Worm (Caenorhabditis elegans) whole organism, young adult: Measurements from ENCODE around the gene clec-73.
"Not testable (repeated sequence)": the region's sequence is repeated elsewhere in the genome, so short reads cannot be mapped to it uniquely, and the experiment has no call there.

Experiments used
- B0019.2 ChIP-seq: fragments of 200-800 bp; sonication (Bioruptor generic); conservative IDR thresholded peaks from 2 replicates; pipeline ENCODE4 v1.3.6; 2022; ENCODE audit warnings: missing genetic modification reagents, missing genetic modification characterization, missing compliant biosample characterization
- F10E7.11 ChIP-seq: sonication (generic microtip); optimal IDR thresholded peaks from 2 replicates; lab custom pipeline; 2017; ENCODE audit warnings: mild to moderate bottlenecking, missing genetic modification characterization, moderate library complexity, missing compliant biosample characterization
- F39B2.1 ChIP-seq: fragments of 200-800 bp; sonication (Bioruptor generic); IDR thresholded peaks from 2 replicates; pipeline ENCODE4 v1.3.6; 2022; ENCODE audit warnings: missing genetic modification reagents, missing genetic modification characterization, missing compliant biosample characterization
- F57A8.1 ChIP-seq: fragments of 200-800 bp; sonication (Bioruptor generic); optimal IDR thresholded peaks from 2 replicates; lab custom pipeline; 2018; ENCODE audit warnings: mild to moderate bottlenecking, missing genetic modification characterization, moderate library complexity, missing compliant biosample characterization
- T26A5.8 ChIP-seq: sonication (generic microtip); optimal IDR thresholded peaks from 2 replicates; lab custom pipeline; 2016; ENCODE audit warnings: missing genetic modification characterization, missing compliant biosample characterization
- aptf-2 ChIP-seq: fragments of 200-800 bp; sonication (Bioruptor generic); conservative IDR thresholded peaks from 2 replicates; pipeline ENCODE4 v1.3.6; 2022; ENCODE audit warnings: missing genetic modification reagents, missing genetic modification characterization, missing compliant biosample characterization
- athp-1 ChIP-seq: sonication (generic microtip); optimal IDR thresholded peaks from 2 replicates; lab custom pipeline; 2017; ENCODE audit warnings: mild to moderate bottlenecking, missing genetic modification characterization, missing compliant biosample characterization
- attf-3 ChIP-seq: fragments of 200-800 bp; sonication (Bioruptor generic); conservative IDR thresholded peaks from 2 replicates; pipeline ENCODE4 v1.3.6; 2022; ENCODE audit warnings: missing genetic modification reagents, missing genetic modification characterization, missing compliant biosample characterization
- attf-6 ChIP-seq: fragments of 200-800 bp; sonication (Bioruptor generic); IDR thresholded peaks from 2 replicates; pipeline ENCODE4 v1.3.6; 2022; ENCODE audit warnings: missing genetic modification reagents, missing genetic modification characterization, missing compliant biosample characterization
- chd-7 ChIP-seq: sonication (generic microtip); optimal IDR thresholded peaks from 2 replicates; lab custom pipeline; 2016; ENCODE audit warnings: mild to moderate bottlenecking, missing genetic modification characterization, moderate library complexity, missing compliant biosample characterization
- die-1 ChIP-seq: sonication (generic microtip); optimal IDR thresholded peaks from 2 replicates; lab custom pipeline; 2016; ENCODE audit warnings: missing genotype, mild to moderate bottlenecking, missing genetic modification characterization, missing compliant biosample characterization
- dox-1 ChIP-seq: fragments of 200-800 bp; sonication (Bioruptor generic); IDR thresholded peaks from 2 replicates; pipeline ENCODE4 v1.3.6; 2022; ENCODE audit warnings: missing genetic modification reagents, missing genetic modification characterization, missing compliant biosample characterization
- dpl-1 ChIP-seq: fragments of 150-350 bp; optimal IDR thresholded peaks from 2 replicates; lab custom pipeline; 2014; ENCODE audit warnings: missing biosample characterization, missing genetic modification reagents, missing genetic modification characterization
- egl-18 ChIP-seq: fragments of 200-800 bp; sonication (Bioruptor generic); IDR thresholded peaks from 2 replicates; pipeline ENCODE4 v1.3.6; 2022; ENCODE audit warnings: missing genetic modification reagents, missing genetic modification characterization, missing compliant biosample characterization
- egrh-3 ChIP-seq: fragments of 200-800 bp; sonication (Bioruptor generic); IDR thresholded peaks from 2 replicates; pipeline ENCODE4 v1.3.6; 2022; ENCODE audit warnings: missing genetic modification reagents, missing genetic modification characterization, missing compliant biosample characterization
- ets-4 ChIP-seq: fragments of 200-800 bp; sonication (Bioruptor generic); optimal IDR thresholded peaks from 2 replicates; lab custom pipeline; 2018; ENCODE audit warnings: mild to moderate bottlenecking, missing genetic modification characterization, missing compliant biosample characterization
- fkh-3 ChIP-seq: sonication (generic microtip); optimal IDR thresholded peaks from 2 replicates; lab custom pipeline; 2016; ENCODE audit warnings: mild to moderate bottlenecking, missing genetic modification characterization, missing compliant biosample characterization
- gei-17 ChIP-seq: fragments of 200-800 bp; sonication (Bioruptor generic); optimal IDR thresholded peaks from 2 replicates; lab custom pipeline; 2018; ENCODE audit warnings: mild to moderate bottlenecking, missing genetic modification characterization, missing compliant biosample characterization
- hmg-1.2 ChIP-seq: fragments of 200-800 bp; sonication (Bioruptor generic); IDR thresholded peaks from 2 replicates; pipeline ENCODE4 v1.3.6; 2022; ENCODE audit warnings: missing genetic modification reagents, missing genetic modification characterization, missing compliant biosample characterization
- lag-1 ChIP-seq: fragments of 200-800 bp; sonication (Bioruptor generic); IDR thresholded peaks from 2 replicates; pipeline ENCODE4 v1.3.6; 2022; ENCODE audit warnings: missing genetic modification reagents, missing genetic modification characterization, missing compliant biosample characterization
- let-526 ChIP-seq: fragments of 200-800 bp; sonication (Bioruptor generic); IDR thresholded peaks from 2 replicates; pipeline ENCODE4 v1.3.6; 2022; ENCODE audit warnings: missing genetic modification reagents, missing genetic modification characterization, missing compliant biosample characterization
- let-607 ChIP-seq, 2 experiments: fragments of 200-800 bp in 1 of 2; sonication (Bioruptor generic) in 1 of 2; sonication (generic microtip) in 1 of 2; optimal IDR thresholded peaks; 2 replicates each; lab custom pipeline; 2016 to 2018; ENCODE audit warnings: mild to moderate bottlenecking in 2 of 2, missing compliant biosample characterization in 2 of 2, missing genetic modification characterization in 2 of 2, moderate library complexity in 2 of 2, missing genotype in 1 of 2
- lin-26 ChIP-seq: fragments of 200-800 bp; sonication (Bioruptor generic); IDR thresholded peaks from 2 replicates; pipeline ENCODE4 v1.3.6; 2022; ENCODE audit warnings: missing genetic modification reagents, missing genetic modification characterization, missing compliant biosample characterization
- madf-8 ChIP-seq: fragments of 200-800 bp; sonication (Bioruptor generic); conservative IDR thresholded peaks from 2 replicates; pipeline ENCODE4 v1.3.6; 2022; ENCODE audit warnings: missing genetic modification reagents, missing genetic modification characterization, missing compliant biosample characterization
- nfya-1 ChIP-seq: sonication (generic microtip); optimal IDR thresholded peaks from 2 replicates; lab custom pipeline; 2017; ENCODE audit warnings: antibody characterized with exemption, missing compliant biosample characterization, missing genetic modification characterization, borderline replicate concordance; ENCODE audit not compliant: insufficient read depth
- nhr-120 ChIP-seq: fragments of 200-800 bp; sonication (Bioruptor generic); IDR thresholded peaks from 2 replicates; pipeline ENCODE4 v1.3.6; 2022; ENCODE audit warnings: missing genetic modification characterization, missing compliant biosample characterization
- nhr-80 ChIP-seq: sonication (generic microtip); optimal IDR thresholded peaks from 2 replicates; lab custom pipeline; 2016; ENCODE audit warnings: missing genetic modification characterization, missing compliant biosample characterization
- rcor-1 ChIP-seq: fragments of 200-800 bp; sonication (Bioruptor generic); IDR thresholded peaks from 2 replicates; pipeline ENCODE4 v1.3.6; 2022; ENCODE audit warnings: missing genetic modification reagents, missing genetic modification characterization, missing compliant biosample characterization
- repo-1 ChIP-seq: sonication (generic microtip); optimal IDR thresholded peaks from 2 replicates; lab custom pipeline; 2017; ENCODE audit warnings: mild to moderate bottlenecking, missing genetic modification characterization, missing compliant biosample characterization
- sea-2 ChIP-seq: fragments of 200-800 bp; sonication (Bioruptor generic); IDR thresholded peaks from 2 replicates; pipeline ENCODE4 v1.3.6; 2022; ENCODE audit warnings: missing genetic modification characterization, missing compliant biosample characterization
- snpc-3.4 ChIP-seq: sonication (generic microtip); optimal IDR thresholded peaks from 2 replicates; lab custom pipeline; 2017; ENCODE audit warnings: missing genetic modification characterization, mild to moderate bottlenecking, missing compliant biosample characterization, antibody characterized with exemption, moderate library complexity, missing genotype, missing genetic modification reagents
- snpc-4 ChIP-seq, 5 experiments: fragments of 150-350 bp in 1 of 5; sonication (generic microtip) in 4 of 5; optimal IDR thresholded peaks; 2 replicates each; lab custom pipeline; 2014 to 2018; ENCODE audit warnings: missing genetic modification characterization in 5 of 5, missing biosample characterization in 3 of 5, antibody characterized with exemption in 2 of 5, mild to moderate bottlenecking in 2 of 5, missing compliant biosample characterization in 2 of 5, missing genotype in 2 of 5, moderate library complexity in 2 of 5, missing genetic modification reagents in 1 of 5
- somi-1 ChIP-seq: fragments of 200-800 bp; sonication (Bioruptor generic); optimal IDR thresholded peaks from 2 replicates; lab custom pipeline; 2018; ENCODE audit warnings: mild to moderate bottlenecking, missing genetic modification characterization, missing compliant biosample characterization
- unc-62 ChIP-seq: fragments of 150-350 bp; optimal IDR thresholded peaks from 2 replicates; lab custom pipeline; 2014; ENCODE audit warnings: missing biosample characterization, missing genetic modification reagents, missing genetic modification characterization
- xnd-1 ChIP-seq: sonication (generic microtip); optimal IDR thresholded peaks from 2 replicates; lab custom pipeline; 2016; ENCODE audit warnings: missing genotype, missing genetic modification reagents, missing genetic modification characterization, missing compliant biosample characterization
- zfh-2 ChIP-seq: fragments of 200-800 bp; sonication (Bioruptor generic); conservative IDR thresholded peaks from 2 replicates; pipeline ENCODE4 v1.3.6; 2022; ENCODE audit warnings: missing genetic modification reagents, missing genetic modification characterization, missing compliant biosample characterization
- ztf-18 ChIP-seq: sonication (generic microtip); optimal IDR thresholded peaks from 2 replicates; lab custom pipeline; 2016; ENCODE audit warnings: missing genotype, mild to moderate bottlenecking, missing genetic modification characterization, missing compliant biosample characterization
- ztf-28 ChIP-seq: fragments of 200-800 bp; sonication (Bioruptor generic); IDR thresholded peaks from 2 replicates; pipeline ENCODE4 v1.3.6; 2022; ENCODE audit warnings: missing genetic modification reagents, missing genetic modification characterization, missing compliant biosample characterization
- ztf-6 ChIP-seq: fragments of 200-800 bp; sonication (Bioruptor generic); IDR thresholded peaks from 2 replicates; pipeline ENCODE4 v1.3.6; 2022; ENCODE audit warnings: missing genetic modification reagents, missing genetic modification characterization, missing compliant biosample characterization

clec-73 gene

DNA sequence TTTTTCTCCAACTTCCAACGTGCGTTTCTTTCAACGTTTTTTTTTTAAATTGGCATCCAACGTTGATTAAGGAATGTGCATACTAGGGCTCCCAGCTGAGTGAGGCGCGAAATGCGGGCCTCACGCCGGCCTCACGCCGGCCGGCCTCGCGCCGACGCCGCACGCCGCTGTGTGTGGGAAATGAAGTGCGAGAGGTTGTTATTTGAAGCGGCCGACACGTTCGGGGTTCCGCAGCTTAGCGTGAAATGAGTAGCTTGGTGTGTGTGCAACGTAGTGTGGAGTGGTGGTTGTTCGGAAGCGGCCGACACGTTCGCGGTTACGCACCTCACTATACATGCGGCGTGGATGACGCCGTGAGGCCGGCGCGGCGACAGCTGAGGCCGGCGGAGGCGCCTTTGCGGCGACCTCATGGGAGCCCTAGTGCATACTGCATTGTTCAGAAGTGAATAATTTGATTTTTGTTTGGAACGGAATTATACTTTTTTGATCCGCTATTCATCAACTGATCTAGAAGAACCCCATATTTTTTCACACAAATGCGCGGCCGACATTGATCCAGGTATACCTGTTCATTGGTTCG, 8.5 kb downstream of the clec-73 start:
- TF ChIP-seq egrh-3 (GFP tag; lab: Robert Waterston, UW), result peak; percentile 74; the same call in 1 of the 2 replicates
- TF ChIP-seq snpc-4 (GFP tag; optimal IDR thresholded peaks at IDR 0.05; lab: Kevin White, UChicago), result not testable (repeated sequence)
- TF ChIP-seq snpc-4 (tag; optimal IDR thresholded peaks at IDR 0.05; lab: Kevin White, UChicago), result peak in 1 of 4 experiments; percentile 81
- peak; percentile 7; the same call in 1 of the 2 replicates for TF ChIP-seq dox-1 (GFP tag; lab: Robert Waterston, UW)
- 0 out of 2 replicates have a peak, but pooled peaks have one; percentile 33 for TF ChIP-seq ztf-28
- peak; percentile 86 for TF ChIP-seq zfh-2 (GFP tag; lab: Robert Waterston, UW)
- peak; percentile 37 for TF ChIP-seq hmg-1.2 (GFP tag; lab: Robert Waterston, UW)
- TF ChIP-seq, all 124 proteins: peak for 6; not testable (repeated sequence) for 118

DNA sequence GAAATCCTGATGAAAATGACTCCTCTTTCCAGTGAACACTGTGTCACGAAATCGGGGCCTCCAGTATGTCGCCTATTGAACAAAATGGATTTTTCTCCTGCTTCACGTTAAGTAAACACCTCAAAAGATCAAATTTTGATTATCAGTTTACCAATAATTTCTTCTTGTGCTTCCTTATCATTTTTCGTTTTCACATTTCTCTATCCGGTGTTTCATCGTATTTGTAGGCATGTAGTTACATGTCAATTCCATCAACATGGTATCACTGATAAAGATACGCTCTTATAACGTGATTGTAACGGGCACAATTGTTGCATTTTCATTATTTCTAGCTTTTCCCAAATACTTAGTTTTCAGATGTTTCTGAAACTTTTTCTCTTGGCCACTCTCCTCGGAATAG, 11.5 kb downstream of the clec-73 start, which contains the start of gene clec-72:
clec-72 (plus strand) TSS at position 358 of the 400 bp plus-strand sequence.
- TF ChIP-seq ets-4 (GFP tag; lab: Kevin White, UChicago), result peak; percentile 62
- no peak for TF ChIP-seq fkh-3 (tag; lab: Kevin White, UChicago)
- no peak for TF ChIP-seq F39B2.1 (GFP tag; lab: Robert Waterston, UW)
- peak; percentile 90 for TF ChIP-seq nhr-80
- TF ChIP-seq chd-7 (tag; lab: Kevin White, UChicago), result no peak
- no peak for TF ChIP-seq let-526
- TF ChIP-seq attf-6 (GFP tag; lab: Robert Waterston, UW), result no peak
- no peak for TF ChIP-seq egl-18 (GFP tag; lab: Robert Waterston, UW)
- TF ChIP-seq somi-1 (GFP tag; lab: Kevin White, UChicago), result no peak
- TF ChIP-seq dox-1 (GFP tag; lab: Robert Waterston, UW), result peak; percentile 19; the same call in 1 of the 2 replicates
- peak; percentile 43 for TF ChIP-seq unc-62 (GFP tag; lab: Kevin White, UChicago)

DNA sequence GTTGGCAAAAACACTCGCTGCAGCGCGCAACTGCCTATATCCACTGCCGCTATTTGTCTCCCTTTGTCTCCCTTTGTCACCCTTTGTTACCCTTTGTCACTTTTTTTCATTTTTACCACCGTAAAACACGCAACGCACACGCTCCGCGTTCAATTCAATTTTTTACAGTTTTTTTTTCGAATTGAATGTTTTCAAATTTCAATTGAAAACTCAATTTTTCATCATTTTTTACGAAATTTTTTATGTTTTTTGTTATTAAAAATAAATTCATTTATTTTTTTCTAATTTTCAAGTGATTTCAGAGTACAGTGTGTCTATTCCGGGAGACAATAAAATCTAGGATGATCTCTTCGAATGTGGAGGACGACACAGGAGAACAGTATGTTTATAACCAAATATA, 13.0 kb downstream of the clec-73 start, which contains the start of gene Y46C8AL.11:
Y46C8AL.11 (plus strand) TSS at position 301 of the 400 bp plus-strand sequence.
- no peak for TF ChIP-seq somi-1 (GFP tag; lab: Kevin White, UChicago)
- no peak for TF ChIP-seq sea-2 (GFP tag; lab: Robert Waterston, UW)
- TF ChIP-seq athp-1 (tag; lab: Kevin White, UChicago), result no peak
- TF ChIP-seq attf-3 (GFP tag; lab: Robert Waterston, UW), result no peak
- no peak for TF ChIP-seq nhr-120 (GFP tag; lab: Robert Waterston, UW)
- TF ChIP-seq F57A8.1 (GFP tag; lab: Kevin White, UChicago), result no peak
- no peak for TF ChIP-seq dpl-1 (GFP tag; lab: Kevin White, UChicago)
- no peak for TF ChIP-seq let-526
- TF ChIP-seq ztf-18 (tag; lab: Kevin White, UChicago), result no peak
- no peak for TF ChIP-seq ztf-28
- no peak for TF ChIP-seq F39B2.1 (GFP tag; lab: Robert Waterston, UW)
- no peak for TF ChIP-seq fkh-3 (tag; lab: Kevin White, UChicago)
- TF ChIP-seq let-607 (tag; optimal IDR thresholded peaks at IDR 0.05; lab: Kevin White, UChicago), result no peak
- TF ChIP-seq repo-1, result no peak
- no peak for TF ChIP-seq xnd-1
- no peak for TF ChIP-seq lin-26 (GFP tag; lab: Robert Waterston, UW)
- TF ChIP-seq nfya-1 (tag; lab: Kevin White, UChicago), result no peak
- TF ChIP-seq dox-1 (GFP tag; lab: Robert Waterston, UW), result no peak
- TF ChIP-seq egl-18 (GFP tag; lab: Robert Waterston, UW), result no peak
- TF ChIP-seq gei-17, result no peak

DNA sequence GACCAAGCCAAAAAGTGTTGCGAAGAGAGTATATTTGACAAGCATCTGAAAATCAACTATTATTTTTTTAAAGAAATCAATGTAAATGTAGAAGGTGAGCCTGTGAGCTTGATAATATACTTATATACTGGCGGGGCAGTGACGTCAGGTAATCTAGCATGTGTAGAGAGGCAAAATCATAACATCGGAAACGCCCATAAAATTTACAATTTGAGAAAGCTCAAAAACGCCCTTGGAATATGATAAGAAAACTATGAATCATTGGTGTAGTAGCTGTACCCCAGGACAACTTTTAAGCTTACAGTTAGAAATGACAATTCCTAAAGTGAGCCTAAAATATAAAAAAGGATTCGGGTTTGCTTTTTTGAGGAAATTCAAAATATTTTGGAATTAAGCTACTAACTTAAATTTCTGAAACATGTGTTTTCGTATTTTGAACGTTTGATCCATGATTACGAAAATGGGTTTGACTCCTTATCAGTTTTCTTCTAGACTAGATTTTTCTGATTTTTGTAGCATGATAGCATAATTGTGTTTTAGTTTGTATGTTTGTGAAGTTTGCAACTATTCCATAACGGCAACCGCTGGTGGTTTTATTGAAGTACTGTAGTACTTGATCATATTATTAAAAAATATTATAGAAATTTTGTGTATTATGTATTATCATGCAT, 14.2 kb downstream of the clec-73 start, which contains the start of gene clec-174:
clec-174 (minus strand) TSS at position 51 of the 671 bp plus-strand sequence.
- TF ChIP-seq aptf-2 (GFP tag; lab: Robert Waterston, UW) (no peak), snpc-3.4 (no peak), athp-1 (tag; lab: Kevin White, UChicago) (no peak), nhr-80 (no peak), ztf-6 (GFP tag; lab: Robert Waterston, UW) (no peak), ztf-28 (no peak), sea-2 (GFP tag; lab: Robert Waterston, UW) (no peak), F10E7.11 (no peak), B0019.2 (no peak), lag-1 (GFP tag; lab: Robert Waterston, UW) (no peak), T26A5.8 (tag; lab: Kevin White, UChicago) (no peak), die-1 (no peak), rcor-1 (no peak), madf-8 (GFP tag; lab: Robert Waterston, UW) (no peak)
